Fruit fly (Drosophila melanogaster): ENCODE data around the gene Deaf1.

- TF ChIP-seq CG17829 (tag; optimal IDR thresholded peaks at IDR 0.05) (peak; percentile 85), Fer3 (tag; optimal IDR thresholded peaks at IDR 0.05) (peak; percentile 74), D19A (tag; optimal IDR thresholded peaks at IDR 0.05) (peak; percentile 41), Vsx1 (GFP tag; optimal IDR thresholded peaks at IDR 0.05) (no peak), yki (optimal IDR thresholded peaks at IDR 0.05) (no peak), bowl (GFP tag; IDR thresholded peaks at IDR 0.05) (no peak), CG1832 (GFP tag; optimal IDR thresholded peaks at IDR 0.05) (no peak), tll (GFP tag; optimal IDR thresholded peaks at IDR 0.05) (peak in 1 of 2 experiments; percentile 12), CG12391 (tag; optimal IDR thresholded peaks at IDR 0.05) (peak; percentile 88), CG6854 (GFP tag; optimal IDR thresholded peaks at IDR 0.05) (no peak), Atf-2 (GFP tag; optimal IDR thresholded peaks at IDR 0.05) (peak; percentile 85), sim (GFP tag; IDR thresholded peaks at IDR 0.05) (no peak)
Observed at dm6 chr3L:19817807-19818531, at the start of gene Deaf1, which contains the start of gene Fibp.

Measured in whole organism, embryonic.